Worm (Caenorhabditis elegans): Measurements from ENCODE around the gene dnj-23.

Gene dnj-23

DNA sequence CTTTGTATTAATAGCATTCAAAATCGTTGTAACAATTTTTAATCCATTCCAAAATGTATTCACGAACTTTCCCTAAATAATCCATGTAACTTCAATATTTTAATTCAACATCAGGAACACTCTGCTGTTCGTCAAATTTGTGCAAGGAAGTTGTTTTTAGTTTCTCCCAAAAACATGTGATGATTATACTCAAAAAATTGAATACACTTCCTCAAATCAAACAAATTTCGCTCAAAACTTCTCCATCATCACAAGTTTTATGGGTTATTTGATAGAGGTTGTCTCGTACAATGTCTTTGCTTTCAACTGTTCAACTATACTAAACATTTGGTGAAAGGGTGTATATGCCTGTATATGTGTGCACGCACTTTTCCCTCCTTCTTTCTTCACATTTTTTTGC lies 16.6 kb upstream of the dnj-23 start:
- TF ChIP-seq nhr-23 (tag; optimal IDR thresholded peaks at IDR 0.05) (no peak), mdl-1 (tag; optimal IDR thresholded peaks at IDR 0.05) (no peak), pha-4 (tag; optimal IDR thresholded peaks at IDR 0.05) (peak; percentile 17), pqm-1 (tag; optimal IDR thresholded peaks at IDR 0.05) (peak; percentile 53), elt-2 (tag; optimal IDR thresholded peaks at IDR 0.05) (peak; percentile 3)

- TF ChIP-seq fkh-2 (tag; optimal IDR thresholded peaks at IDR 0.05) (no peak), sea-2 (GFP tag; optimal IDR thresholded peaks at IDR 0.05) (no peak), ceh-9 (tag; optimal IDR thresholded peaks at IDR 0.05) (no peak), nhr-23 (tag; optimal IDR thresholded peaks at IDR 0.05) (peak; percentile 37), pqm-1 (tag; optimal IDR thresholded peaks at IDR 0.05) (peak; percentile 1), nhr-25 (tag; optimal IDR thresholded peaks at IDR 0.05) (peak; percentile 31)
These were observed 16.0 kb upstream of the dnj-23 start for ce11 chrII:9124353-9124752.

DNA sequence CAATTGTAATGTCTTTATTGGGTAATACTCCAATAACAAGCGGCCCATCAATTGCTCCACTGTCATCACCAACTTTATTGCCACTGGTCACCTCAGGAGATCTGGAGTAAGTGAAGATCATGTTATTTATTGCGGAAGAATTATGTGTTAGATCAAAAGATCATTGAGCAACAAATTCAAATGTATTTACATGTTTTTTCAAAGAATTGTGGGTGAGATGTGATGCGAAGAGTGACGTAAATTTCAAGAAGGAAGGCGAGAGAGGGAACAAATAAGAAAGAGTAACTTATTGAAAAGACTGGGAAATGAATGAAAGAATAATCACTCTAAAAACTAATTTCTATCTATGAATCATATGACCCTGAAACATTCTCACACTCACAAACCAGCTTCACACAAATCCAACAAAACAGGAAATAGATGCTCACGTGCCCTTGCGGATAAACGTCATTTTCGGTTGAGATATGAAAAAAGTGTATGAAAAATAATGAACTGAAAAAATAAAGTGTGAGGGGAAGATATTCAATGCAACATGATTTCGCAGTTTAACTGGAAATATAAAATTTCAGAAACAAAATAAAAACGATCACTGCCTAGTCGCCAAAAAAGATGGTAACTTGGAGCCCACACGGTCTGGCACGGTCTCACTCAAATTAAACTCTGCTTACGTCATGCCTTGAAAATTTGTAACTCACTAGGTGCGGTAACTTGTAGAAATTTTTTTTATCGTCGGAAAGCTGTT lies 12.6 kb upstream of the dnj-23 start:
- no peak for TF ChIP-seq ceh-28 (tag; optimal IDR thresholded peaks at IDR 0.05)
- TF ChIP-seq hmg-11 (tag; optimal IDR thresholded peaks at IDR 0.05), result no peak
- TF ChIP-seq nhr-43 (tag; optimal IDR thresholded peaks at IDR 0.05; ENCODE audit: poor library complexity, severe bottlenecking), result no peak
- TF ChIP-seq ZK546.5 (tag; optimal IDR thresholded peaks at IDR 0.05), result no peak
- TF ChIP-seq nfya-1 (tag; optimal IDR thresholded peaks at IDR 0.05; ENCODE audit: insufficient read depth), result peak; percentile 12

- no peak for TF ChIP-seq mml-1 (tag; optimal IDR thresholded peaks at IDR 0.05)
- no peak for TF ChIP-seq unc-62 (GFP tag; optimal IDR thresholded peaks at IDR 0.05)
- no peak for TF ChIP-seq ama-1 (optimal IDR thresholded peaks at IDR 0.05)
- TF ChIP-seq ztf-4 (tag; optimal IDR thresholded peaks at IDR 0.05), result no peak
- TF ChIP-seq tbx-2 (tag; optimal IDR thresholded peaks at IDR 0.05), result no peak
- no peak for TF ChIP-seq nhr-43 (tag; optimal IDR thresholded peaks at IDR 0.05; ENCODE audit: poor library complexity, severe bottlenecking)
- TF ChIP-seq nhr-77 (tag; optimal IDR thresholded peaks at IDR 0.05), result no peak
- TF ChIP-seq nhr-25 (tag; optimal IDR thresholded peaks at IDR 0.05), result no peak
- no peak for TF ChIP-seq snpc-4 (tag; optimal IDR thresholded peaks at IDR 0.05)
- TF ChIP-seq skn-1 (tag; optimal IDR thresholded peaks at IDR 0.05), result no peak
- TF ChIP-seq elt-1 (tag; optimal IDR thresholded peaks at IDR 0.05), result no peak
- no peak for TF ChIP-seq nhr-11 (tag; optimal IDR thresholded peaks at IDR 0.05)
- no peak for TF ChIP-seq mdl-1 (tag; optimal IDR thresholded peaks at IDR 0.05)
- no peak for TF ChIP-seq unc-39 (tag; optimal IDR thresholded peaks at IDR 0.05)
- TF ChIP-seq aly-2 (tag; optimal IDR thresholded peaks at IDR 0.05), result no peak
- TF ChIP-seq nhr-67 (tag; optimal IDR thresholded peaks at IDR 0.05), result no peak
- TF ChIP-seq ZK546.5 (tag; optimal IDR thresholded peaks at IDR 0.05), result no peak
- no peak for TF ChIP-seq nhr-237 (tag; optimal IDR thresholded peaks at IDR 0.05)
- no peak for TF ChIP-seq ceh-82 (tag; optimal IDR thresholded peaks at IDR 0.05)
- TF ChIP-seq egl-27 (tag; optimal IDR thresholded peaks at IDR 0.05), result no peak
These were observed 11.9 kb upstream of the dnj-23 start for ce11 chrII:9120329-9120728.

- TF ChIP-seq tbx-2 (tag; optimal IDR thresholded peaks at IDR 0.05), result peak; percentile 2
- TF ChIP-seq mml-1 (tag; optimal IDR thresholded peaks at IDR 0.05), result no peak
- TF ChIP-seq pqm-1 (tag; optimal IDR thresholded peaks at IDR 0.05), result peak; percentile 50
- TF ChIP-seq hmg-11 (tag; optimal IDR thresholded peaks at IDR 0.05), result no peak
- peak; percentile 72 for TF ChIP-seq nhr-11 (tag; optimal IDR thresholded peaks at IDR 0.05)
- TF ChIP-seq elt-2 (tag; optimal IDR thresholded peaks at IDR 0.05), result peak; percentile 78
- TF ChIP-seq pha-4 (tag; optimal IDR thresholded peaks at IDR 0.05), result peak; percentile 35
- no peak for TF ChIP-seq nhr-28 (tag; optimal IDR thresholded peaks at IDR 0.05)
- no peak for TF ChIP-seq snpc-4 (tag; optimal IDR thresholded peaks at IDR 0.05)
These were observed 9.4 kb upstream of the dnj-23 start for ce11 chrII:9117789-9118242.

DNA sequence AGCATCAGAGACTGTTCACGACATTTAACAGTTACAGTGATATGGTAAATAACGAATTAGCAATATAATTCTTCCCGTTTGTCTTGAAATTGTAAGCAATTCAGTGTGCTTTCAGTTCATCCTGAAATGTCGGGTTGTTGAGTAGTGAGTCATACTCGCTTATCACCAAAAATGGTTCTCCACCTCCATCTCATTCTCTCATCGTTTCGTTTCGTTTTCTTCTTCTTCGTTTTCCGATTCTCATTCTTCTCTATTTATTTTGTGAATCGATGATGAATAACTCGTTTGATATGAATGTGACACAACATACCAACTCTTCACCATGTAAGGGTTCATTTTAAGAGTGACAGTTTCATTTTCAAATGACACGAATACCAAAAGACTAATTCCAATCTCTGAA lies 8.0 kb upstream of the dnj-23 start:
- TF ChIP-seq pqm-1 (tag; optimal IDR thresholded peaks at IDR 0.05) (peak; percentile 61), nhr-77 (tag; optimal IDR thresholded peaks at IDR 0.05) (no peak), elt-2 (tag; optimal IDR thresholded peaks at IDR 0.05) (peak; percentile 65), pha-4 (tag; optimal IDR thresholded peaks at IDR 0.05) (peak; percentile 20), elt-3 (tag; optimal IDR thresholded peaks at IDR 0.05) (no peak), skn-1 (tag; optimal IDR thresholded peaks at IDR 0.05) (peak; percentile 36), hmg-11 (tag; optimal IDR thresholded peaks at IDR 0.05) (no peak)

All from whole organism, L3 larva.